Fruit fly (Drosophila melanogaster) whole organism: ENCODE results near the gene beta-PheRS.
A peak's percentile ranks its signal among the peaks of the same experiment; 100 is the strongest.

ENCODE experiments used
- CG8478 ChIP-seq: fragments of >200 bp; optimal IDR thresholded peaks from 2 replicates; lab custom pipeline; 2018; ENCODE audit warnings: inconsistent platforms
- Dll ChIP-seq: fragments of >200 bp; optimal IDR thresholded peaks from 2 replicates; lab custom pipeline; 2017
- pan ChIP-seq: fragments of >200 bp; optimal IDR thresholded peaks from 2 replicates; lab custom pipeline; 2017
- psq ChIP-seq: fragments of >200 bp; optimal IDR thresholded peaks from 2 replicates; lab custom pipeline; 2017
- usp ChIP-seq: fragments of >200 bp; optimal IDR thresholded peaks from 2 replicates; lab custom pipeline; 2017; ENCODE audit warnings: missing biosample characterization, missing genetic modification characterization, mixed read lengths

DNA sequence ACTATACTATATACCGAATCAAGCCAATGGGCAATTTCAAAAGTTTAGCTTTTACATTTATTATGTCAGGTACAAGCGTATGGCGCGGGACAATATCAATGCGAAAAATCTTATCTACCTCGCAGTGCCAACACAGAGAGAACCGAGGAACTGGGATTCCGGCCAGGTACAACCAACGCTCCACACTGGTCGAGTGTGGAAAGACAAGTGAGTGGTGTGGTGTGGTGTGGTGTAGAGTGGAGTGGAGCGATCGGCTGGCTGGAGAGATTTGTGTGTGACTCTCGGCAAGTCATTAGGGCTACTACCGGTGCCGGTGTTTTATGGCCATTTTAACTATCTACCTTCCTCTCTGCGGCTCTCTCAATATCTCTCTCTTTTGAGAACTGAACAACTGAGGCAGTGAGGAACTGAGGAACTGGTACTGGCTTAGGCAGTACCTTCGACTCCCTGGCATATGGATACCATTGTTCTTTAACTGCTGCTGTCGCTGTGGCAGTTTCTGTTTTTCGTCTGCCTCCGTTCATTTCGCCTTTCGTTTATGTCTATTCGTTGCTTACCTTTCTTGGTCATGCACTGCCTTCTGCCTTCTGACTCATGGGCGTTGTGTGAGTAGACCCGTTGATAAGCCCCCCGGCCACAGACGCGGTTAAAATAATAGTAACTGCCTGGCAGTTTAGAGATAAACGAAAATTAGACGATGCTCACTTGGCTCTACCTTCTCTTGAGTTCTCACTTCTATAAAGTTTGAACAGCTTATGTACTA, 7.0 kb upstream of the beta-PheRS start:
- TF ChIP-seq psq (lab: Kevin White, UChicago) (no peak), CG8478 (lab: Kevin White, UChicago) (no peak), usp (GFP tag; lab: Kevin White, UChicago) (no peak), Dll (lab: Kevin White, UChicago) (peak; percentile 81), pan (lab: Kevin White, UChicago) (no peak)
